Worm (Caenorhabditis elegans) whole organism, young adult: Measurements from ENCODE around the gene gly-6.

ENCODE experiments used
- Y56A3A.18 ChIP-seq: fragments of 200-800 bp; sonication (Bioruptor generic); IDR thresholded peaks from 2 replicates; pipeline ENCODE4 v1.3.6; 2022; ENCODE audit warnings: missing genetic modification reagents, missing genetic modification characterization, missing compliant biosample characterization
- ama-1 ChIP-seq, 3 experiments: fragments of 150-350 bp in 1 of 3; sonication (generic microtip) in 2 of 3; optimal IDR thresholded peaks; 2 replicates each; lab custom pipeline; 2014 to 2018; ENCODE audit warnings: missing biosample characterization in 2 of 3, missing genetic modification characterization in 2 of 3, missing genetic modification reagents in 2 of 3
- aptf-2 ChIP-seq: fragments of 200-800 bp; sonication (Bioruptor generic); conservative IDR thresholded peaks from 2 replicates; pipeline ENCODE4 v1.3.6; 2022; ENCODE audit warnings: missing genetic modification reagents, missing genetic modification characterization, missing compliant biosample characterization
- dpl-1 ChIP-seq: fragments of 150-350 bp; optimal IDR thresholded peaks from 2 replicates; lab custom pipeline; 2014; ENCODE audit warnings: missing biosample characterization, missing genetic modification reagents, missing genetic modification characterization
- egl-18 ChIP-seq: fragments of 200-800 bp; sonication (Bioruptor generic); IDR thresholded peaks from 2 replicates; pipeline ENCODE4 v1.3.6; 2022; ENCODE audit warnings: missing genetic modification reagents, missing genetic modification characterization, missing compliant biosample characterization
- lsy-27 ChIP-seq: sonication (generic microtip); optimal IDR thresholded peaks from 2 replicates; lab custom pipeline; 2017; ENCODE audit warnings: missing genetic modification characterization, mild to moderate bottlenecking, missing compliant biosample characterization, antibody characterized with exemption, missing genotype, borderline replicate concordance; ENCODE audit not compliant: insufficient read depth
- unc-130 ChIP-seq: sonication (generic microtip); optimal IDR thresholded peaks from 2 replicates; lab custom pipeline; 2016; ENCODE audit warnings: missing genetic modification reagents, missing genetic modification characterization, missing compliant biosample characterization
- unc-62 ChIP-seq: fragments of 150-350 bp; optimal IDR thresholded peaks from 2 replicates; lab custom pipeline; 2014; ENCODE audit warnings: missing biosample characterization, missing genetic modification reagents, missing genetic modification characterization
- ztf-3 ChIP-seq: fragments of 200-800 bp; sonication (Bioruptor generic); optimal IDR thresholded peaks from 2 replicates; lab custom pipeline; 2018; ENCODE audit warnings: mild to moderate bottlenecking, missing genetic modification characterization, missing compliant biosample characterization

- TF ChIP-seq unc-130 (GFP tag; lab: Kevin White, UChicago), result no peak
- TF ChIP-seq Y56A3A.18, result no peak
- no peak for TF ChIP-seq ama-1 (optimal IDR thresholded peaks at IDR 0.05; lab: Kevin White, UChicago)
- no peak for TF ChIP-seq ama-1 (GFP tag; optimal IDR thresholded peaks at IDR 0.05; lab: Kevin White, UChicago)
- TF ChIP-seq unc-62 (GFP tag; lab: Kevin White, UChicago), result no peak
- TF ChIP-seq dpl-1, result no peak
- no peak for TF ChIP-seq ztf-3 (GFP tag; lab: Kevin White, UChicago)
- no peak for TF ChIP-seq aptf-2
- no peak for TF ChIP-seq egl-18 (GFP tag; lab: Robert Waterston, UW)
- no peak for TF ChIP-seq lsy-27 (tag; lab: Kevin White, UChicago)
Measured at ce11 chrIII:4320113-4320512, 10.9 kb downstream of the gly-6 start, which contains the start of gene H38K22.6.
